Fruit fly (Drosophila melanogaster) whole organism, prepupa: ENCODE measurements around the gene AGO2.

Source experiments
- Blimp-1 ChIP-seq: fragments of 200-800 bp; sonication (Bioruptor generic); optimal IDR thresholded peaks from 3 replicates; lab custom pipeline; 2017; ENCODE audit warnings: missing biosample characterization, missing genetic modification characterization, mild to moderate bottlenecking, moderate library complexity, missing genetic modification reagents
- CG10631 ChIP-seq: fragments of 200-800 bp; sonication (Bioruptor generic); optimal IDR thresholded peaks from 2 replicates; lab custom pipeline; 2016; ENCODE audit warnings: missing biosample characterization, missing genetic modification characterization
- CG11294 ChIP-seq: fragments of 200-800 bp; sonication (Bioruptor generic); IDR thresholded peaks from 2 replicates; pipeline ENCODE4 v1.3.6; 2022; ENCODE audit warnings: missing biosample characterization, missing genetic modification characterization
- CG11762 ChIP-seq: fragments of 200-800 bp; sonication (Bioruptor generic); optimal IDR thresholded peaks from 3 replicates; lab custom pipeline; 2016; ENCODE audit warnings: missing biosample characterization, missing genetic modification characterization; ENCODE audit not compliant: insufficient read depth
- CG11902 ChIP-seq: fragments of 200-800 bp; sonication (Bioruptor generic); optimal IDR thresholded peaks from 3 replicates; lab custom pipeline; 2016; ENCODE audit warnings: missing biosample characterization, missing genetic modification characterization
- CG15336 ChIP-seq: fragments of 200-800 bp; sonication (Bioruptor generic); IDR thresholded peaks from 2 replicates; pipeline ENCODE4 v1.3.6; 2022; ENCODE audit warnings: missing biosample characterization, missing genetic modification characterization
- CG16779 ChIP-seq: fragments of 200-800 bp; sonication (Bioruptor generic); optimal IDR thresholded peaks from 3 replicates; lab custom pipeline; 2017; ENCODE audit warnings: missing biosample characterization, mild to moderate bottlenecking, missing genetic modification characterization
- CG3032 ChIP-seq: fragments of 200-800 bp; optimal IDR thresholded peaks from 2 replicates; lab custom pipeline; 2019; ENCODE audit warnings: missing biosample characterization, mild to moderate bottlenecking, missing genetic modification characterization, moderate library complexity
- CG31627 ChIP-seq: fragments of 200-800 bp; sonication (Bioruptor generic); optimal IDR thresholded peaks from 3 replicates; lab custom pipeline; 2016; ENCODE audit warnings: missing biosample characterization, missing genetic modification characterization
- CG32006 ChIP-seq: fragments of 200-800 bp; sonication (Bioruptor generic); optimal IDR thresholded peaks from 3 replicates; lab custom pipeline; 2017; ENCODE audit warnings: missing biosample characterization, mild to moderate bottlenecking, missing genetic modification characterization
- CG34406 ChIP-seq: fragments of 200-800 bp; sonication (Bioruptor generic); optimal IDR thresholded peaks from 3 replicates; lab custom pipeline; 2016; ENCODE audit warnings: missing biosample characterization, missing genetic modification characterization
- CG3919 ChIP-seq: fragments of 200-800 bp; sonication (Bioruptor generic); optimal IDR thresholded peaks from 3 replicates; lab custom pipeline; 2016; ENCODE audit warnings: missing biosample characterization, missing genetic modification characterization
- CG4318 ChIP-seq: fragments of 200-800 bp; sonication (Bioruptor generic); optimal IDR thresholded peaks from 3 replicates; lab custom pipeline; 2017; ENCODE audit warnings: missing biosample characterization, mild to moderate bottlenecking, missing genetic modification characterization
- CG6163 ChIP-seq: fragments of 200-800 bp; sonication (Bioruptor generic); IDR thresholded peaks from 3 replicates; pipeline ENCODE4 v1.3.6; 2022; ENCODE audit warnings: missing biosample characterization, missing genetic modification characterization
- CG6792 ChIP-seq: fragments of 200-800 bp; sonication (Bioruptor generic); optimal IDR thresholded peaks from 3 replicates; lab custom pipeline; 2016; ENCODE audit warnings: missing biosample characterization, missing genetic modification characterization
- CG6808 ChIP-seq: fragments of 200-800 bp; sonication (Bioruptor generic); optimal IDR thresholded peaks from 3 replicates; lab custom pipeline; 2017; ENCODE audit warnings: missing biosample characterization, missing genetic modification characterization, mild to moderate bottlenecking, moderate library complexity, missing genetic modification reagents
- CG7368 ChIP-seq: fragments of 200-800 bp; sonication (Bioruptor generic); optimal IDR thresholded peaks from 3 replicates; lab custom pipeline; 2016; ENCODE audit warnings: missing biosample characterization, missing genetic modification characterization
- CG8119 ChIP-seq: fragments of 200-800 bp; sonication (Bioruptor generic); IDR thresholded peaks from 3 replicates; pipeline ENCODE4 v1.3.6; 2022; ENCODE audit warnings: missing biosample characterization, missing genetic modification characterization
- CG8319 ChIP-seq: fragments of 200-800 bp; sonication (Bioruptor generic); optimal IDR thresholded peaks from 3 replicates; lab custom pipeline; 2016; ENCODE audit warnings: missing biosample characterization, missing genetic modification characterization
- CG8632 ChIP-seq: fragments of 200-800 bp; sonication (Bioruptor generic); optimal IDR thresholded peaks from 3 replicates; lab custom pipeline; 2016; ENCODE audit warnings: missing biosample characterization, missing genetic modification characterization
- CG9139 ChIP-seq: fragments of 200-800 bp; sonication (Bioruptor generic); optimal IDR thresholded peaks from 3 replicates; lab custom pipeline; 2017; ENCODE audit warnings: missing biosample characterization, mild to moderate bottlenecking, missing genetic modification characterization
- Eip78C ChIP-seq: fragments of 200-800 bp; sonication (Bioruptor generic); peaks from one replicate; lab custom pipeline; 2016; ENCODE audit warnings: missing biosample characterization, missing genetic modification characterization
- Eip93F ChIP-seq: fragments of 200-800 bp; sonication (Bioruptor generic); optimal IDR thresholded peaks from 2 replicates; lab custom pipeline; 2016; ENCODE audit warnings: missing biosample characterization, mild to moderate bottlenecking, missing genetic modification characterization
- Ets21C ChIP-seq: fragments of 200-800 bp; sonication (Bioruptor generic); optimal IDR thresholded peaks from 3 replicates; lab custom pipeline; 2016; ENCODE audit warnings: missing biosample characterization, missing genetic modification characterization
- Gug ChIP-seq: fragments of 200-800 bp; sonication (Bioruptor generic); IDR thresholded peaks from 2 replicates; pipeline ENCODE4 v1.3.6; 2022; ENCODE audit warnings: missing biosample characterization, missing genetic modification characterization
- Hr38 ChIP-seq: sonication (Bioruptor generic); optimal IDR thresholded peaks from 2 replicates; lab custom pipeline; 2016; ENCODE audit warnings: missing biosample characterization, missing genetic modification characterization
- Hr39 ChIP-seq: fragments of 200-800 bp; sonication (Bioruptor generic); optimal IDR thresholded peaks from 2 replicates; lab custom pipeline; 2016; ENCODE audit warnings: missing biosample characterization, missing genetic modification characterization
- Hr4 ChIP-seq: fragments of 200-800 bp; sonication (Bioruptor generic); optimal IDR thresholded peaks from 3 replicates; lab custom pipeline; 2016; ENCODE audit warnings: missing biosample characterization, missing genetic modification characterization
- Lpt ChIP-seq: fragments of 200-800 bp; sonication (Bioruptor generic); optimal IDR thresholded peaks from 3 replicates; lab custom pipeline; 2016; ENCODE audit warnings: missing biosample characterization, missing genetic modification characterization
- Met ChIP-seq: fragments of 200-800 bp; sonication (Bioruptor generic); optimal IDR thresholded peaks from 3 replicates; lab custom pipeline; 2016; ENCODE audit warnings: missing biosample characterization, missing genetic modification characterization
- OdsH ChIP-seq: fragments of 200-800 bp; sonication (Bioruptor generic); optimal IDR thresholded peaks from 3 replicates; lab custom pipeline; 2016; ENCODE audit warnings: missing biosample characterization, missing genetic modification characterization
- Smox ChIP-seq: fragments of 200-800 bp; sonication (Bioruptor generic); optimal IDR thresholded peaks from 3 replicates; lab custom pipeline; 2016; ENCODE audit warnings: missing biosample characterization, missing genetic modification characterization
- Sox102F ChIP-seq: fragments of 200-800 bp; sonication (Bioruptor generic); optimal IDR thresholded peaks from 2 replicates; lab custom pipeline; 2016; ENCODE audit warnings: missing biosample characterization, mild to moderate bottlenecking, missing genetic modification characterization
- Sox15 ChIP-seq: fragments of 200-800 bp; sonication (Bioruptor generic); optimal IDR thresholded peaks from 3 replicates; lab custom pipeline; 2016; ENCODE audit warnings: missing biosample characterization, missing genetic modification characterization
- acj6 ChIP-seq: fragments of 200-800 bp; sonication (Bioruptor generic); optimal IDR thresholded peaks from 3 replicates; lab custom pipeline; 2016; ENCODE audit warnings: missing biosample characterization, missing genetic modification characterization
- cyc ChIP-seq: fragments of 200-800 bp; sonication (Bioruptor generic); optimal IDR thresholded peaks from 3 replicates; lab custom pipeline; 2016; ENCODE audit warnings: missing biosample characterization, missing genetic modification characterization
- dac ChIP-seq: fragments of 200-800 bp; sonication (Bioruptor generic); optimal IDR thresholded peaks from 2 replicates; lab custom pipeline; 2017; ENCODE audit warnings: missing biosample characterization, mild to moderate bottlenecking, missing genetic modification characterization
- eg ChIP-seq: fragments of 200-800 bp; sonication (Bioruptor generic); IDR thresholded peaks from 3 replicates; pipeline ENCODE4 v1.3.6; 2022; ENCODE audit warnings: missing biosample characterization, missing genetic modification characterization
- esn ChIP-seq: fragments of 200-800 bp; sonication (Bioruptor generic); optimal IDR thresholded peaks from 2 replicates; lab custom pipeline; 2016; ENCODE audit warnings: missing biosample characterization, mild to moderate bottlenecking, missing genetic modification characterization, moderate library complexity
- fd59A ChIP-seq: fragments of 200-800 bp; sonication (Bioruptor generic); optimal IDR thresholded peaks from 2 replicates; lab custom pipeline; 2017; ENCODE audit warnings: missing biosample characterization, mild to moderate bottlenecking, missing genetic modification characterization, missing genetic modification reagents
- fd85E ChIP-seq: fragments of 200-800 bp; sonication (Bioruptor generic); optimal IDR thresholded peaks from 3 replicates; lab custom pipeline; 2016; ENCODE audit warnings: missing biosample characterization, missing genetic modification characterization
- fkh ChIP-seq: fragments of 200-800 bp; sonication (Bioruptor generic); optimal IDR thresholded peaks from 3 replicates; lab custom pipeline; 2017; ENCODE audit warnings: missing biosample characterization, mild to moderate bottlenecking, missing genetic modification characterization, moderate library complexity
- lz ChIP-seq: fragments of 200-800 bp; sonication (Bioruptor generic); optimal IDR thresholded peaks from 3 replicates; lab custom pipeline; 2016; ENCODE audit warnings: missing biosample characterization, missing genetic modification characterization
- pdm3 ChIP-seq: fragments of 200-800 bp; sonication (Bioruptor generic); optimal IDR thresholded peaks from 3 replicates; lab custom pipeline; 2016; ENCODE audit warnings: missing biosample characterization, missing genetic modification characterization
- salr ChIP-seq, 2 experiments: fragments of 200-800 bp; sonication (Bioruptor generic); optimal IDR thresholded peaks; 3 replicates each; lab custom pipeline; 2016 to 2018; ENCODE audit warnings: missing biosample characterization in 2 of 2, missing genetic modification characterization in 2 of 2, mild to moderate bottlenecking in 1 of 2
- spab ChIP-seq: fragments of 200-800 bp; sonication (Bioruptor generic); optimal IDR thresholded peaks from 2 replicates; lab custom pipeline; 2017; ENCODE audit warnings: missing biosample characterization, mild to moderate bottlenecking, missing genetic modification characterization, missing genetic modification reagents
- ss ChIP-seq, 2 experiments: fragments of 200-800 bp; sonication (Bioruptor generic); optimal IDR thresholded peaks; 2 replicates in 1 of 2; 3 replicates in 1 of 2; lab custom pipeline; 2017 to 2018; ENCODE audit warnings: mild to moderate bottlenecking in 2 of 2, missing biosample characterization in 2 of 2, missing genetic modification characterization in 2 of 2, moderate library complexity in 1 of 2
- vri ChIP-seq: fragments of 200-800 bp; sonication (Bioruptor generic); optimal IDR thresholded peaks from 3 replicates; lab custom pipeline; 2016; ENCODE audit warnings: missing biosample characterization, mild to moderate bottlenecking, missing genetic modification characterization

The AGO2 gene

DNA sequence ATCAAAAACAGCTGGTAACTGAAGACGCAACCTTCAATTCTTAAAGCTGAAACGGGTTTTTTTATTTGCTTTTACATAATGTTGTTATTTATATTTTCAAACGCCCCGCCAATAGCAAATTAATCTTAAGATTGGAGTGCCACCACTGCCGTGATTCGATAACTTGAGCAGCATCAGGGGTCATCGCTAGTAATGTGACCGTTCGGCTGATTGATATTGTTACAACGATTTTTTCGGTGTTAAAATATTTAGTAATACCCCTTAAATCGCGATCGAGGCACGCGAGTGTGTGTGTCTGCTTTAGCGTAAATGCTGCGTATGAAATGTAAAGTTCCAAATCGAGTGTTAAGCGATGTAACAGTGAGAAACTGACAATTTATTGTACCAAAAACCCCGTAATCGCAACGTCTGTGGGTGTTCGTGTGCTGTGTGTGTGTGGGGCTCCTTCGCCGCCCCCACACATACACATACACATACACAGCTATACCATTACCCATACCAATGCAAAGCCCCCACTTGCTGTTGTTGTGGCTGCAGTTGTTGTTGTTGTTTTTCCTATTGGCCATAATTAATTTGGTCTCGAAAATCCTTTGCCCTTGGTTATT is 12.0 kb downstream of the AGO2 start, which contains the start of gene dop (continued):
- TF ChIP-seq Lpt (GFP tag; lab: Kevin White, UChicago) (no peak), Hr39 (GFP tag; lab: Kevin White, UChicago) (peak; percentile 12), CG10631 (peak; percentile 0), CG31627 (GFP tag; lab: Kevin White, UChicago) (peak; percentile 49), fd59A (GFP tag; lab: Kevin White, UChicago) (no peak), lz (GFP tag; lab: Kevin White, UChicago) (peak; percentile 34), Sox15 (GFP tag; lab: Kevin White, UChicago) (no peak), eg (GFP tag; lab: Robert Waterston, UW) (no peak), Smox (GFP tag; lab: Kevin White, UChicago) (peak; percentile 15)

DNA sequence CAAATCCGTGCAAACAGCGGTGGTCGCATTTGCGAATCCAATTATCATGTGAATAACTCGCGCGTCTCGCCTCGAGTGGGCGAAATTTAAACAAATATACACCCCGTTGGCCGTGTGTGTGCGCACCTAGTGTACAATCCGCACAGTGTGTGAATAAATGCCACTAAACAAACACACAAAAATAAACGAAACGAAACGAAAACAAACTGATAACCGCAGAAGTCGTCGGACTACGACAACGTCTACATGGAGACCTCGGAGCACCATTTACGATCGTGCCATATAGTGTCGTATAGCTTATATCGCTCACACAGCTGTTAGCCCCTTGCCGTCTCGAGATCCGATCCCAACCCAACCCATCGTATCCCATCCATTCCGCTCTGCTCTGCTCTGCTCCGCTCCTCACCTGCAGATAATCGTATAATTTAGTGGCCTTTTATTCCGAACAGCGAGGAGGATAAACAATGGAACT is 12.6 kb downstream of the AGO2 start:
- TF ChIP-seq esn (peak; percentile 6), acj6 (GFP tag; lab: Kevin White, UChicago) (no peak), Sox15 (GFP tag; lab: Kevin White, UChicago) (no peak), Hr38 (no peak), CG11902 (GFP tag; lab: Kevin White, UChicago) (no peak), CG16779 (tag; lab: Kevin White, UChicago) (peak; percentile 51), CG10631 (no peak), Ets21C (GFP tag; lab: Kevin White, UChicago) (no peak), pdm3 (no peak), CG6808 (GFP tag; lab: Kevin White, UChicago) (no peak), CG3032 (no peak), CG4318 (GFP tag; lab: Kevin White, UChicago) (no peak), Smox (GFP tag; lab: Kevin White, UChicago) (no peak), CG34406 (peak; percentile 38), CG6792 (GFP tag; lab: Kevin White, UChicago) (no peak), cyc (GFP tag; lab: Kevin White, UChicago) (no peak), ss (GFP tag; optimal IDR thresholded peaks at IDR 0.05; lab: Kevin White, UChicago) (peak in 1 of 2 experiments; percentile 32), vri (peak; percentile 71), CG8632 (GFP tag; lab: Kevin White, UChicago) (no peak), Gug (GFP tag; lab: Robert Waterston, UW) (no peak), CG11294 (GFP tag; lab: Robert Waterston, UW) (no peak), salr (GFP tag; optimal IDR thresholded peaks at IDR 0.05; lab: Kevin White, UChicago) (no peak), dac (GFP tag; lab: Kevin White, UChicago) (no peak), Blimp-1 (GFP tag; lab: Kevin White, UChicago) (no peak), fd85E (GFP tag; lab: Kevin White, UChicago) (no peak), spab (GFP tag; lab: Kevin White, UChicago) (no peak), CG15336 (GFP tag; lab: Robert Waterston, UW) (no peak), OdsH (no peak), CG9139 (GFP tag; lab: Kevin White, UChicago) (no peak), eg (GFP tag; lab: Robert Waterston, UW) (peak; percentile 6; the same call in 1 of the 3 replicates), Met (no peak), CG32006 (GFP tag; lab: Kevin White, UChicago) (no peak), Sox102F (GFP tag; lab: Kevin White, UChicago) (no peak), Hr39 (GFP tag; lab: Kevin White, UChicago) (no peak), CG11762 (GFP tag; lab: Kevin White, UChicago) (no peak), Lpt (GFP tag; lab: Kevin White, UChicago) (no peak), CG8119 (GFP tag; lab: Robert Waterston, UW) (no peak), Eip78C (peak; percentile 84), fkh (GFP tag; lab: Kevin White, UChicago) (peak; percentile 100), CG6163 (GFP tag; lab: Robert Waterston, UW) (peak; percentile 61; the same call in 2 of the 3 replicates), Eip93F (no peak), CG7368 (GFP tag; lab: Kevin White, UChicago) (no peak), lz (GFP tag; lab: Kevin White, UChicago) (no peak), CG8319 (GFP tag; lab: Kevin White, UChicago) (peak; percentile 76), CG3919 (GFP tag; lab: Kevin White, UChicago) (no peak), Hr4 (GFP tag; lab: Kevin White, UChicago) (no peak), fd59A (GFP tag; lab: Kevin White, UChicago) (no peak)
